Worm (Caenorhabditis elegans) whole organism, dauer: Measurements from ENCODE around the gene Y53G8AR.6.
"Not testable (repeated sequence)": the region's sequence is repeated elsewhere in the genome, so short reads cannot be mapped to it uniquely, and the experiment has no call there.

Experiments used
- unc-62 ChIP-seq: sonication (generic microtip); optimal IDR thresholded peaks from 2 replicates; lab custom pipeline; 2017; ENCODE audit warnings: missing biosample characterization, missing genetic modification reagents, missing genetic modification characterization

Y53G8AR.6 gene

DNA sequence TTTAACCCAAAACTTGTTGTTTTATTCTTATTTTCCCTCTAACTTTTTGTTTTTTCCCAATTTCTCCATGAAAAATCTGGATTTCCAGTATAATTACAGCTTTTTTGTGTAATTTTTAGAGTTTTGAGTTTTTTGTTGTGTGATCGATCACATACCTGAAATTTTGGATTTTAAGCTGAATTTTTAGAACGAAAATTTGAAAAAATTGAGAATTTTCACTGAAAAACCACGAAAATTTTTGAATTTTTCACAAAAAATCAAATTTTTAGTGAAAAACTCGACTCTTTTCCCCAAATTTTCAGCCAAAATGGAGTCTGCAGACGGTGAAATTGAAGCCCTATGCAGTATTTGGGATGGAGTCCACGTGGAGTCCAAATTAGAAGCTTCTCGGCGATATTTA, 2.6 kb downstream of the Y53G8AR.6 start, which contains the start of gene Y53G8AR.5:
Gene Y53G8AR.5, plus strand, starts transcription at position 301 of the 400 bp plus-strand sequence.
- TF ChIP-seq unc-62, result no peak

DNA sequence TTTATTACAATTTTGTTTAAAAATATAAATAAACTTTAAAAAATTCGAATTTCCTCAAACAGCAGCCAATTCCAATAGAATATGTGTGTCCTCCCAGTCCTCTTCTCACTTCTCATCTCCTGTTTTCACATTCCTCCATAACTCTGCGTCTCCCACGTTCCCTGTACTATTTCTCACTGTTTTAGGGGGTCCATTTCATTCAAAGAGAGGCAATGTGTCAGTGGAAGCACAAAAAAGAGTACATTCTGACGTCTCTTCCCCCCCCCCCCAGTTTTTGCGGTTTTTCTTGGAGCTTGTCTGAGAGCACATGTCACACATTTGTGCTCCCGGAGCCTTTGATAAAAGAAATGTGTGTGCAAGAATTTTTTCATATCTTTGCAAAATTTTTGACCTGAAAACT, 10.0 kb downstream of the Y53G8AR.6 start:
- TF ChIP-seq unc-62, result no peak

ce11 chrIII:3306322-3306721, 11.8 kb downstream of the Y53G8AR.6 start:
- no peak for TF ChIP-seq unc-62

ce11 chrIII:3307379-3307778, 12.8 kb downstream of the Y53G8AR.6 start:
- no peak for TF ChIP-seq unc-62

ce11 chrIII:3308940-3309339, 14.4 kb downstream of the Y53G8AR.6 start:
- TF ChIP-seq unc-62, result no peak

DNA sequence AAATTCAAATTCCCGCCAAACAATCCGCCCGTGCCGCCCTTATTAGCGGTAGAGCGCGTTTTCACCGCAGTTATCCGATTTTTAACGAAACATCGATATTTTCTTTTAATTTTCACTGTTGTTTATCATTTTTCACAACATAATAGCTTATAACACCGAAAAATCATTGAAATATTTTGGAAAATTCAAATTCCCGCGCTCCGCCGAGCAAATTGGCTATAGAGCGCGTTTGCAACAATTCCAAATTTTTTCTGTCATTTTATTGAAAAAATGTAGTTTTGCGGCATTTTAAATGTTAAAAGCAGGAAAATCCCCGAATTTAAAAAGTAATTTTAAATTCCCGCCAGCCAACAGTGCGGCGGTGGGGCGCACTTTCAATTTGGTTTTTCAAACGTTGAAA, 15.2 kb downstream of the Y53G8AR.6 start:
- no peak for TF ChIP-seq unc-62

DNA sequence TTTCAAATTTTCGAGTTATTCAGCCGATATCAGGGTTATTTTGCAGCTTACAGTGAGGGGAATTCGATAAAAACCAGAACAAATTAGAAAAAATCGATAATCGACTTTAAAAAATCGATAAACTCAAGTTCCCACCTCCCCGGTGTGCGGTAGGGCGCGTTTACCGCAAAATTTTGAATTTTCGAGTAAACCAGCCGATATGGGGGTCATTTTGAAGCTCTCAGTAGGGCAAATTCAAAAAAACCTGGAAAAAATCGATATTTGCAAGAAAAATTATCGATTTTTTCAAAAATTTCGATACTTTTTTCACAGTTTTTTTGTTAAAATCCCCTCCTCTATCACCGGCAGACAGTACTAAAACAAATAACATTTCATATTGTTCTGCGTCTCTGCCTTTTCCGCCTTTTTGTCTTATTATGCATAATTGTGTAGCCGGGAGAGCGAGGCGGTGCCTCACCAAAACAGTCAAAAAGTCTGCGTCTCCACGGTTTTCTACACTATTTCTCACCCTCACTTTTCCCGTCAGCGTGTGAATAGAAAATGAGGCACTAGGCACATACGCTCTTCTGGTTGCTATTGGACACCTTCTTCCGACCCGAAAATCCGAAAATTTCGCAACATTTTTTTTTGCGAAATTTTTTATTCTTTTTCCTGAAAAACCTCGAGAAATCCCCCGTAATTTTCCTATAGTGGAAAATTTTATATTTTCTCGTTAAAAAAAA, 16.5 kb downstream of the Y53G8AR.6 start, which contains the start of gene ral-1:
Gene ral-1, plus strand, starts transcription at position 435 of the 722 bp plus-strand sequence.
- no peak for TF ChIP-seq unc-62

ce11 chrIII:3311607-3312006, 17.1 kb downstream of the Y53G8AR.6 start:
- no peak for TF ChIP-seq unc-62

- TF ChIP-seq unc-62, result no peak
Observed at ce11 chrIII:3312111-3312510, 17.6 kb downstream of the Y53G8AR.6 start.

DNA sequence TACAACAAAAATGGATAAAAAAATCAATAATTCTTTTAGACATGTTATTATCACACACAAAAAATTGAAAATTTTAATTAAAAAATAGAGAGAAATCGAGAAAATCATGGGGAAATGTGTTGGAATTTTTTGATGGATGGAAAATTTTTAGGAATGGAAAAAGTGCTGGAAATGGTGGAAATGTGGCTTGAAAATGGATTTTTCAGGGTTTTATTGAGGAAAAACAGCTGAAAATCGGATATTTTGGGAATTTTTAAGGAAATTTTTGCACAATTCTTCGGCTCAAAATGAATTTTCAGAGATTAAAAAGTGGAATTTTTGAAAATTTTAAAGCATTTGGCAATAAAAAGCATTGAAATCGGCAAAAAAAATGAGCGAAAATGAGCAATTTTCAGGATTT, 23.3 kb downstream of the Y53G8AR.6 start:
- no peak for TF ChIP-seq unc-62

DNA sequence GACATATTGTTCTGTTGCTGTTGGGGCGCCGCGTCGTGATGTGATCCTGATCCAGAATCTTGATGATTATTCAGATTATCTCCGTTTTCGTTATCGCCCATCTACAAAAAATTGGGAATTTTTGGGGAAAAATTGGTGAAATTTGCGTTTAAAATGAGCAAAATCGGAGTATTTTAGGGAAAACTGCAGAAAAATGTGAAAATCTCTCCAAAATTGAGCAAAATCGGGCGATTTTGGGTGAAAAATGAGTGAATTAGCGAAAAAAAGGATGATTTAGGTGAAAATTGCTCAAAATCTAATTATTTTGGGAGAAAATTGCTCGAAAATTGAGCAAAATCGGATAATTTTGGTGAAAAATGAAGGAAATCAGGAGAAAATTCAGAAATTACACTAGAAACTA, 26.6 kb downstream of the Y53G8AR.6 start, which contains the start of gene Y53G8AR.9:
Gene Y53G8AR.9, minus strand, starts transcription at position 101 of the 400 bp plus-strand sequence.
- no peak for TF ChIP-seq unc-62

- TF ChIP-seq unc-62, result no peak
Observed at ce11 chrIII:3322317-3323010, 27.9 kb downstream of the Y53G8AR.6 start, which contains the start of gene phf-15. Gene phf-15 (plus strand): TSS chrIII:3322853.

- TF ChIP-seq unc-62, result no peak
Observed at ce11 chrIII:3323906-3324305, 29.4 kb downstream of the Y53G8AR.6 start.

ce11 chrIII:3329467-3329866, 34.9 kb downstream of the Y53G8AR.6 start:
- no peak for TF ChIP-seq unc-62

ce11 chrIII:3331767-3332166, 37.2 kb downstream of the Y53G8AR.6 start:
- no peak for TF ChIP-seq unc-62

DNA sequence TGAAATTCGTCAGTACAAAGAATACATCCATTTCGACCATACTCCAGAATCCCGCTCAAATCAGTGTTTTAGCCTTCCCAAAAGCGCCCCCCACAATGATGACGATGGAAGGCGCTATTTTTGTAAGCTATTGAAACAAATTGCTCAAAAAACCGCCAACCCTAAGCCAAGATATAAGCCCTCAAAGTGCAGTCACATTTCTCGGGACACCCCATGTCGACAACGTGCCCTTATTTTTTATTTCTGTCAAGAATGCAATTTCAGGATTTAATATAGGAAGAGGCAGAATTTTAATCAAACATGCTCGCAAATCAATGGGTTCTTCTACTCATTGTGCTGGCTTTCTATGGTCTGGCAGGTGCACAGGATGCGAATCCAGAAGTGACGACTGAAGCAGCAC, 38.2 kb downstream of the Y53G8AR.6 start, which contains the start of gene Y53G8AR.1:
Gene Y53G8AR.1, plus strand, starts transcription at position 301 of the 400 bp plus-strand sequence.
- TF ChIP-seq unc-62, result not testable (repeated sequence)

DNA sequence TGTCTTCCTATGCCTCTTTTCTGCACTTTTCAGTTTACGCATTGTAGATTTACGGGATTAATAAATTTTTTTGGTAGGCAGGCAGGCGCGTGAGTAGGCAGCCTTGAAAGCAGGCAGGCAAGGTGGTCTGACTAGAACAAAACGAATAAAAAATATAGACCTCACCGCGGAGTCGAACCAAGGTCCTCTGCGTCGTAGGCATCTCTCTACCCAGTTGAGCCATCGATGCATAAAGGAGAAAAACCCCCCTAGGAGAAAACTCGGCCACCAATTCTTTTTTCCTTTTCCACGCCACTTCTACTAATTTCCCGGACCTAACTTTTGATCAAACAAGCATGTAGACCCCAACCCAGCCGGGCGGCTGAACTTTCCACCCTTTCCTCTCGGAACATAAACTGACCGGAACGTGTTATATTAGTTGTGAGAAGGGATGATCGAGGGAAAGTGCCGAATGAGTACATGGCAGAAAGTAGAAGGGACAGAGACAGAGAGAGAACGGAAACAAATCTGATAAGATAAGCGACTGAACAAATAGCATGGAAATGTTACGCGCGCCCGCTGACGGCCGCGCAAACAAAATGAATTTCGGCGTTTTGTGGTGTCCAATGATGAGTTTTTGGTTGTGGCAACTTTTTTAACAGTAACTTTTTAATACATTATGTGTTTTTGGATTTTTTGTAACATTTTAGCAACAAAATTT, 44.9 kb downstream of the Y53G8AR.6 start:
- TF ChIP-seq unc-62, result no peak
